Worm (Caenorhabditis elegans) whole organism, midembryonic: ENCODE results near the gene K01A6.4.

Source experiments
- cog-1 ChIP-seq: sonication (generic microtip); optimal IDR thresholded peaks from 2 replicates; lab custom pipeline; 2016; ENCODE audit warnings: missing genetic modification characterization, missing compliant biosample characterization
- flt-1 ChIP-seq: fragments of 200-800 bp; sonication (Bioruptor generic); IDR thresholded peaks from 2 replicates; pipeline ENCODE4 v1.3.6; 2022; ENCODE audit warnings: missing genetic modification characterization, missing compliant biosample characterization
- klf-2 ChIP-seq: fragments of 200-800 bp; sonication (Bioruptor generic); conservative IDR thresholded peaks from 2 replicates; pipeline ENCODE4 v1.3.6; 2022; ENCODE audit warnings: missing genetic modification reagents, missing genetic modification characterization, missing compliant biosample characterization
- med-1 ChIP-seq: sonication (generic microtip); optimal IDR thresholded peaks from 2 replicates; lab custom pipeline; 2017; ENCODE audit warnings: missing genetic modification characterization, mild to moderate bottlenecking, missing compliant biosample characterization, antibody characterized with exemption, missing genetic modification reagents; ENCODE audit not compliant: insufficient read depth
- ref-1 ChIP-seq: fragments of 200-800 bp; sonication (Bioruptor generic); conservative IDR thresholded peaks from 2 replicates; pipeline ENCODE4 v1.3.6; 2022; ENCODE audit warnings: missing genetic modification reagents, missing genetic modification characterization, missing compliant biosample characterization
- tab-1 ChIP-seq: fragments of 200-800 bp; sonication (Bioruptor generic); IDR thresholded peaks from 2 replicates; pipeline ENCODE4 v1.3.6; 2022; ENCODE audit warnings: missing genetic modification characterization, missing compliant biosample characterization
- ztf-23 ChIP-seq: fragments of 200-800 bp; sonication (Bioruptor generic); IDR thresholded peaks from 2 replicates; pipeline ENCODE4 v1.3.6; 2022; ENCODE audit warnings: missing genetic modification reagents, missing genetic modification characterization, missing compliant biosample characterization
- ztf-29 ChIP-seq: fragments of 200-800 bp; sonication (Bioruptor generic); IDR thresholded peaks from 2 replicates; pipeline ENCODE4 v1.3.6; 2022; ENCODE audit warnings: missing genetic modification reagents, missing genetic modification characterization, missing compliant biosample characterization

DNA sequence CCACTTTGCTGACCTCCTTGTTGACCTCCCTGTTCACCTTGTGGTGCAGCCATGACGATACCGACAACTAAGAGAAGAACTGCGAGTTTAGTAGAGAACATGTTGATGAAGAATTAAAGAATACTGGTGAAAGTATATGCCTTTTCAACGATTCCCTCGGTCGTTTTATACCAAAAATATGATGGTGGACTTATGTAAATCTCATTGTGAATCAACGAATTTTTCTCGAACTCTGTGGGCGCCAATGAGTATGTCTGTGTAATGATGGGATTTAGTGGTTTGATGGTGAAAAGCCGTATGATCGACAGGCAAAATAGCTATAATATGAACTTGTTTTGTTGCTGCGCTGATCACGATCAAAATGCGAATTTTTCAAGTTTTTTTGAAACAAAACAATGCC lies 2.8 kb downstream of the K01A6.4 start, which contains the start of gene K01A6.8:
- no peak for TF ChIP-seq cog-1 (tag; lab: Kevin White, UChicago)
- no peak for TF ChIP-seq med-1 (GFP tag; lab: Kevin White, UChicago)
- no peak for TF ChIP-seq ref-1 (GFP tag; lab: Robert Waterston, UW)
- TF ChIP-seq ztf-29 (GFP tag; lab: Robert Waterston, UW) = no peak
- no peak for TF ChIP-seq tab-1 (GFP tag; lab: Robert Waterston, UW)
- no peak for TF ChIP-seq ztf-23
- TF ChIP-seq klf-2 (GFP tag; lab: Robert Waterston, UW) = no peak
- no peak for TF ChIP-seq flt-1 (GFP tag; lab: Robert Waterston, UW)
